Fruit fly (Drosophila melanogaster) Kc167 (cell line): ENCODE results near the gene CG14269.

Experiments
- Myc ChIP-seq: fragments of >200 bp; optimal IDR thresholded peaks from 2 replicates; lab custom pipeline; 2017; ENCODE audit warnings: missing external identifiers
- Sin3A ChIP-seq: fragments of >200 bp; optimal IDR thresholded peaks from 2 replicates; lab custom pipeline; 2018; ENCODE audit warnings: missing external identifiers
- h ChIP-seq: fragments of >200 bp; optimal IDR thresholded peaks from 3 replicates; lab custom pipeline; 2018; ENCODE audit warnings: missing external identifiers
- psq ChIP-seq: fragments of >200 bp; optimal IDR thresholded peaks from 2 replicates; lab custom pipeline; 2017; ENCODE audit warnings: missing external identifiers
- ttk ChIP-seq: sonication (Bioruptor generic); optimal IDR thresholded peaks from 2 replicates; lab custom pipeline; 2017; ENCODE audit warnings: missing external identifiers

- TF ChIP-seq Sin3A (lab: Kevin White, UChicago): no peak
- no peak for TF ChIP-seq psq (lab: Kevin White, UChicago)
- no peak for TF ChIP-seq ttk
- TF ChIP-seq h: no peak
- TF ChIP-seq Myc (lab: Kevin White, UChicago): no peak
Measured at dm6 chrX:3403411-3403810, 32.2 kb downstream of the CG14269 start.
